Worm (Caenorhabditis elegans): ENCODE measurements around the gene F54H5.14.

DNA sequence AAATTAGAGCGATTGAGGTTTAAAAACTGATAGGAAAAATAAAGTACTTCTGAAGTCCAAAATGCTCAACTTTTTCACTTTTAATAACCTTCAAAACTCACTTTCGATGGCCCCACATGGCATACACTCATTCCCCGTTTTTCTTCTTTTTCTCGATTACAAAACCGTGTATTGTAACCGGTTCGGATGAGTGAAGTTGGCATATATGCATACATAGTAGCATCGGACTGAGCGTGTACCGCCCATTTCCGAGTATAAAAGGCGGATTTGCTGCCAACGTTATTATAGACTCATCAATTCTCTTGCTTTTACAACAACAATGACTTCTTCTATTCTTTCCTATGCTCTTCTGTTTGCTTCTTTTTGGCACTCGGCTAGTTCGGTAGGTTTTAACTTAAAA is 42.4 kb downstream of the F54H5.14 start, which contains the start of gene C56C10.4:
- no peak for TF ChIP-seq zag-1 (tag; optimal IDR thresholded peaks at IDR 0.05)
- TF ChIP-seq nhr-237 (tag; optimal IDR thresholded peaks at IDR 0.05): no peak
- TF ChIP-seq sea-2 (GFP tag; optimal IDR thresholded peaks at IDR 0.05): no peak

Data from whole organism, L3 larva.